Worm (Caenorhabditis elegans): ENCODE measurements around the gene srg-22.
A peak's percentile ranks its signal among the peaks of the same experiment; 100 is the strongest.

DNA sequence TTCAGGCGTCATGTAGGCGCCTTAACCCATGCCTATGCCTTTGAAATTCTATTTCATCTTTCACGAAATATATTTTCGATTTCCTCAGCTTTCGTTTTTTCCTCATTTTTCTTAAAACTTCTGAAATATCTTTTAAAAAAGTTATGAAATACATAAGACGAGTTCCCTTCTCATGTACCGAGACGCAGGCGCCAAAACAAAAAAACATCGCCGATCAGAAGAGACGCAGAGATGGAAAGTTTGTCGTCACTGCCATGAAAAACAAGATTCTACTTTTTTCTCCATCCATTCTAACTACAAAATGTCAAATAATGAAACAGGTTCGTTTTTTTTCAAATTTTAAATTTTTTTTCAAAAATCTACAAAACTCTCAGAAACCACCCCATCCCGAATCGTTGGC, 35.8 kb upstream of the srg-22 start, which contains the start of gene chil-24:
- no peak for TF ChIP-seq unc-86 (tag; optimal IDR thresholded peaks at IDR 0.05)
- peak; percentile 45 for TF ChIP-seq skn-1 (tag; optimal IDR thresholded peaks at IDR 0.05)
- peak; percentile 16 for TF ChIP-seq snpc-4 (tag; optimal IDR thresholded peaks at IDR 0.05)
- TF ChIP-seq ztf-11 (tag; optimal IDR thresholded peaks at IDR 0.05): no peak
- TF ChIP-seq alr-1 (tag; optimal IDR thresholded peaks at IDR 0.05; ENCODE audit: borderline replicate concordance): no peak
- no peak for TF ChIP-seq unc-130 (tag; optimal IDR thresholded peaks at IDR 0.05)
- no peak for TF ChIP-seq ces-1 (GFP tag; optimal IDR thresholded peaks at IDR 0.05)
